Worm (Caenorhabditis elegans): Measurements from ENCODE around the gene nfx-1.

- TF ChIP-seq unc-62 (GFP tag; optimal IDR thresholded peaks at IDR 0.05) (no peak), ztf-22 (GFP tag; optimal IDR thresholded peaks at IDR 0.05) (peak; percentile 60), F49E8.2 (tag; optimal IDR thresholded peaks at IDR 0.05; ENCODE audit: insufficient read depth) (no peak), dox-1 (GFP tag; IDR thresholded peaks at IDR 0.05) (peak; percentile 80), B0336.3 (GFP tag; IDR thresholded peaks at IDR 0.05) (peak; percentile 88), ztf-6 (GFP tag; IDR thresholded peaks at IDR 0.05) (no peak), ztf-28 (GFP tag; IDR thresholded peaks at IDR 0.05) (no peak), tlf-1 (GFP tag; optimal IDR thresholded peaks at IDR 0.05) (peak; percentile 84), nhr-90 (tag; optimal IDR thresholded peaks at IDR 0.05) (no peak)
Measured at ce11 chrIII:6420995-6421404, 45.8 kb downstream of the nfx-1 start.

All from whole organism, young adult.